Fruit fly (Drosophila melanogaster) whole organism, embryonic: ENCODE results near the gene CG33298.

ENCODE experiments used
- CG11093 ChIP-seq: fragments of 200-800 bp; sonication (Bioruptor generic); IDR thresholded peaks from 3 replicates; pipeline ENCODE4 v1.3.6; 2022; ENCODE audit warnings: missing biosample characterization, missing genetic modification characterization
- ato ChIP-seq: fragments of 200-800 bp; sonication (Bioruptor generic); IDR thresholded peaks from 2 replicates; pipeline ENCODE4 v1.3.6; 2022; ENCODE audit warnings: missing biosample characterization, missing genetic modification characterization; ENCODE audit not compliant: partially characterized antibody

DNA sequence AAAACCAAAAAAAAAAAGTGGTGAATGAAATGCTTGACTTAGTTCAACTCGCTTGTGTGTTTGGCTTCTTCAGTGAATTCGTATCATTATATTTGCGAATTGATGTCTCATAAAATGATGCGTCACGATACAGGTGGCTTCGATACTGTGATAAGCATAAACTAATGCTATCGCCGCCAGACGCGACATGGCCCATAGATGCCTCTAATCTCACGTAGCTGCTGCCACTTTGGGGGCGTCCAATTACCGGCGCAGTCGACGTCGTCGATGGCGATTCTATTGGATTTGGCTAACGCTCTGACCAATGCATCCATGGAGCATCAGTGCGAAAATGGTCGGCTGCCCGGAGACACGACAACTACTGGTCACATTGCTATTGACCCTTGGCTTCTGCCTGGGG lies 48.6 kb downstream of the CG33298 start, which contains the start of gene CG13113:
- no peak for TF ChIP-seq CG11093 (GFP tag; lab: Robert Waterston, UW)
- TF ChIP-seq ato (GFP tag; lab: Robert Waterston, UW) = no peak
